Fruit fly (Drosophila melanogaster) whole organism, wandering third instar larva: ENCODE data around the gene Ubx.
A peak's percentile ranks its signal among the peaks of the same experiment; 100 is the strongest.

Experiments used
- Abd-B ChIP-seq: fragments of >200 bp; optimal IDR thresholded peaks from 2 replicates; lab custom pipeline; 2017; ENCODE audit warnings: missing biosample characterization, missing genetic modification characterization
- CG32264 ChIP-seq: fragments of 200-800 bp; sonication (Bioruptor generic); optimal IDR thresholded peaks from 2 replicates; lab custom pipeline; 2016; ENCODE audit warnings: missing biosample characterization, missing genetic modification characterization
- CG9705 ChIP-seq: fragments of 200-800 bp; sonication (Bioruptor generic); optimal IDR thresholded peaks from 2 replicates; lab custom pipeline; 2018; ENCODE audit warnings: missing biosample characterization, mild to moderate bottlenecking, missing genetic modification characterization
- CrebA ChIP-seq: fragments of 200-800 bp; sonication (Bioruptor generic); optimal IDR thresholded peaks from 2 replicates; lab custom pipeline; 2016; ENCODE audit warnings: missing biosample characterization, mild to moderate bottlenecking, missing genetic modification characterization, borderline replicate concordance
- Dfd ChIP-seq: fragments of >200 bp; optimal IDR thresholded peaks from 2 replicates; lab custom pipeline; 2017; ENCODE audit warnings: missing biosample characterization, missing genetic modification characterization
- Dif ChIP-seq: fragments of 200-275, 200-300 bp; sonication (Bioruptor generic); optimal IDR thresholded peaks from 2 replicates; lab custom pipeline; 2018; ENCODE audit warnings: missing biosample characterization, missing genetic modification characterization; ENCODE audit not compliant: partially characterized antibody
- GATAd ChIP-seq: sonication (Bioruptor generic); optimal IDR thresholded peaks from 2 replicates; lab custom pipeline; 2016; ENCODE audit warnings: missing biosample characterization, missing genetic modification characterization
- HLH106 ChIP-seq: fragments of 200-800 bp; optimal IDR thresholded peaks from 3 replicates; lab custom pipeline; 2019; ENCODE audit warnings: missing biosample characterization, mild to moderate bottlenecking, missing genetic modification characterization, moderate library complexity
- Hnf4 ChIP-seq: fragments of 200-800 bp; sonication (Bioruptor generic); optimal IDR thresholded peaks from 2 replicates; lab custom pipeline; 2016; ENCODE audit warnings: missing biosample characterization, mild to moderate bottlenecking, missing genetic modification characterization
- Hr78 ChIP-seq: fragments of >200 bp; optimal IDR thresholded peaks from 2 replicates; lab custom pipeline; 2017; ENCODE audit warnings: missing biosample characterization, missing genetic modification characterization
- Hr83 ChIP-seq: fragments of 200-300 bp; sonication (Bioruptor generic); optimal IDR thresholded peaks from 2 replicates; lab custom pipeline; 2016; ENCODE audit warnings: missing biosample characterization, mild to moderate bottlenecking, missing genetic modification characterization, moderate library complexity; ENCODE audit not compliant: poor library complexity, severe bottlenecking
- Mio ChIP-seq: sonication (Bioruptor generic); optimal IDR thresholded peaks from 2 replicates; lab custom pipeline; 2016; ENCODE audit warnings: missing biosample characterization, missing genetic modification characterization
- Myc ChIP-seq: fragments of >200 bp; optimal IDR thresholded peaks from 2 replicates; lab custom pipeline; 2017
- OdsH ChIP-seq: fragments of 200-800 bp; sonication (Bioruptor generic); optimal IDR thresholded peaks from 2 replicates; lab custom pipeline; 2016; ENCODE audit warnings: missing biosample characterization, mild to moderate bottlenecking, missing genetic modification characterization
- Rel ChIP-seq, 2 experiments: fragments of 200-800 bp; sonication (Bioruptor generic) in 1 of 2; optimal IDR thresholded peaks; 2 replicates in 1 of 2; 3 replicates in 1 of 2; lab custom pipeline; 2016 to 2019; ENCODE audit warnings: mild to moderate bottlenecking in 2 of 2, missing biosample characterization in 2 of 2, missing genetic modification characterization in 2 of 2, moderate library complexity in 1 of 2
- Vsx2 ChIP-seq: fragments of 200-300, 225-300 bp; sonication (Bioruptor generic); optimal IDR thresholded peaks from 2 replicates; lab custom pipeline; 2018; ENCODE audit warnings: missing biosample characterization, missing genetic modification characterization; ENCODE audit not compliant: partially characterized antibody
- br ChIP-seq: fragments of 200-800 bp; sonication (Bioruptor generic); optimal IDR thresholded peaks from 2 replicates; lab custom pipeline; 2016; ENCODE audit warnings: missing biosample characterization, missing genetic modification characterization
- brk ChIP-seq: fragments of 200-800 bp; sonication (Bioruptor generic); optimal IDR thresholded peaks from 2 replicates; lab custom pipeline; 2016; ENCODE audit warnings: missing biosample characterization, mild to moderate bottlenecking, missing genetic modification characterization
- dl ChIP-seq, 2 experiments: fragments of 175-275, 200-275 bp in 1 of 2; fragments of 200-275 bp in 1 of 2; sonication (Bioruptor generic); optimal IDR thresholded peaks; lab custom pipeline; 2018; ENCODE audit warnings: mild to moderate bottlenecking in 2 of 2, missing biosample characterization in 2 of 2, missing genetic modification characterization in 2 of 2, moderate library complexity in 2 of 2; ENCODE audit not compliant: partially characterized antibody in 2 of 2, insufficient read depth in 1 of 2
- dmrt93B ChIP-seq: fragments of 200-800 bp; sonication (Bioruptor generic); optimal IDR thresholded peaks from 2 replicates; lab custom pipeline; 2018; ENCODE audit warnings: missing biosample characterization, mild to moderate bottlenecking, missing genetic modification characterization
- dsf ChIP-seq: sonication (Bioruptor generic); optimal IDR thresholded peaks from 2 replicates; lab custom pipeline; 2016; ENCODE audit warnings: missing biosample characterization, missing genetic modification characterization, borderline replicate concordance
- foxo ChIP-seq, 2 experiments: fragments of 200-800 bp; sonication (Bioruptor generic); optimal IDR thresholded peaks; 2 replicates in 1 of 2; 3 replicates in 1 of 2; lab custom pipeline; 2016 to 2017; ENCODE audit warnings: missing biosample characterization in 2 of 2, missing genetic modification characterization in 2 of 2
- fru ChIP-seq: fragments of 200-800 bp; sonication (Bioruptor generic); optimal IDR thresholded peaks from 3 replicates; lab custom pipeline; 2016; ENCODE audit warnings: missing biosample characterization, mild to moderate bottlenecking, missing genetic modification characterization
- h ChIP-seq: fragments of 200-800 bp; sonication (Bioruptor generic); optimal IDR thresholded peaks from 3 replicates; lab custom pipeline; 2016; ENCODE audit warnings: missing biosample characterization, mild to moderate bottlenecking, missing genetic modification characterization
- jim ChIP-seq: fragments of 175-275, 200-325 bp; sonication (Bioruptor generic); optimal IDR thresholded peaks from 2 replicates; lab custom pipeline; 2016; ENCODE audit warnings: missing biosample characterization, mild to moderate bottlenecking, missing genetic modification characterization
- pan ChIP-seq: fragments of >200 bp; optimal IDR thresholded peaks from 2 replicates; lab custom pipeline; 2017
- psq ChIP-seq: fragments of 200-800 bp; sonication (Bioruptor generic); optimal IDR thresholded peaks from 3 replicates; lab custom pipeline; 2017; ENCODE audit warnings: missing biosample characterization, mild to moderate bottlenecking, missing genetic modification characterization, moderate library complexity
- rgr ChIP-seq: fragments of 200-800 bp; sonication (Bioruptor generic); optimal IDR thresholded peaks from 3 replicates; lab custom pipeline; 2016; ENCODE audit warnings: missing biosample characterization, mild to moderate bottlenecking, missing genetic modification characterization
- sage ChIP-seq: fragments of 200-800 bp; sonication (Bioruptor generic); optimal IDR thresholded peaks from 2 replicates; lab custom pipeline; 2016; ENCODE audit warnings: missing biosample characterization, mild to moderate bottlenecking, missing genetic modification characterization
- sv ChIP-seq: fragments of 200-800 bp; sonication (Bioruptor generic); optimal IDR thresholded peaks from 3 replicates; lab custom pipeline; 2016; ENCODE audit warnings: missing biosample characterization, missing genetic modification characterization
- tai ChIP-seq: sonication (Bioruptor generic); optimal IDR thresholded peaks from 2 replicates; lab custom pipeline; 2016; ENCODE audit warnings: missing biosample characterization, missing genetic modification characterization
- usp ChIP-seq: fragments of >200 bp; optimal IDR thresholded peaks from 2 replicates; lab custom pipeline; 2017; ENCODE audit warnings: missing biosample characterization, missing genetic modification characterization
- woc ChIP-seq: sonication (Bioruptor generic); optimal IDR thresholded peaks from 2 replicates; lab custom pipeline; 2016; ENCODE audit warnings: missing biosample characterization, mild to moderate bottlenecking, missing genetic modification characterization

Ubx gene

DNA sequence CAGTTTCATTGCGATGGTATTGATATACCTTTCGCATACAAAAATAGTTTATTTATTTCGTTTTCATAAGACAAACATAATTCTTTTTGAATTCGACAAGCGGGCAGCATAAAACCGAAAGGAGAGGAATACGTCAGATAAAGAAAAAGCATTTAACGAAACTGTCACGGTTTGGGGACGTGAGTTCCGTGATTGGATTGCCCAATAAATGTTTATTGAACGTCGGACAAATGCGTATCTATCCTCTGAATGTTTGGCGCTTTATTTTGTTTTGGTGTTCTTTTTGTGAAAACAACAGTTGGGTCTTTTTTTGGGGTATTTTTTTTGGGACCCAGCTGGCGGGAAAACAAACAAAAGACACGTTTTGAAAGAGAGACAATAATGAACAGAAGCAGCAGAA is 30.9 kb upstream of the Ubx start:
- TF ChIP-seq HLH106 = no peak
- no peak for TF ChIP-seq br (GFP tag; lab: Kevin White, UChicago)
- no peak for TF ChIP-seq Myc (lab: Kevin White, UChicago)
- no peak for TF ChIP-seq dmrt93B
- TF ChIP-seq jim (GFP tag; lab: Kevin White, UChicago) = no peak
- TF ChIP-seq Dfd (GFP tag; lab: Kevin White, UChicago) = no peak
- TF ChIP-seq Rel (GFP tag; optimal IDR thresholded peaks at IDR 0.05; lab: Kevin White, UChicago) = no peak
- TF ChIP-seq Rel (tag; optimal IDR thresholded peaks at IDR 0.05; lab: Kevin White, UChicago) = no peak
- no peak for TF ChIP-seq h (GFP tag; lab: Kevin White, UChicago)
- no peak for TF ChIP-seq dl (GFP tag; optimal IDR thresholded peaks at IDR 0.05; lab: Kevin White, UChicago; ENCODE audit: insufficient read depth in 1 of 2, partially characterized antibody in 2 of 2)
- TF ChIP-seq tai (GFP tag; lab: Kevin White, UChicago) = no peak
- no peak for TF ChIP-seq psq
- no peak for TF ChIP-seq pan (lab: Kevin White, UChicago)
- TF ChIP-seq woc (GFP tag; lab: Kevin White, UChicago) = no peak
- TF ChIP-seq Hr78 (GFP tag; lab: Kevin White, UChicago) = no peak
- TF ChIP-seq CG32264 (GFP tag; lab: Kevin White, UChicago) = no peak
- no peak for TF ChIP-seq rgr (GFP tag; lab: Kevin White, UChicago)
- TF ChIP-seq CG9705 (GFP tag; lab: Kevin White, UChicago) = no peak
- TF ChIP-seq Mio = no peak

dm6 chr3R:16763907-16764573 is 29.8 kb upstream of the Ubx start:
- no peak for TF ChIP-seq pan (lab: Kevin White, UChicago)
- peak; percentile 65 for TF ChIP-seq Dif (GFP tag; lab: Kevin White, UChicago)
- TF ChIP-seq Mio = no peak
- peak; percentile 32 for TF ChIP-seq psq
- no peak for TF ChIP-seq jim (GFP tag; lab: Kevin White, UChicago)
- TF ChIP-seq Vsx2 (GFP tag; lab: Kevin White, UChicago) = peak; percentile 58
- TF ChIP-seq Hr78 (GFP tag; lab: Kevin White, UChicago) = no peak
- no peak for TF ChIP-seq foxo (GFP tag; optimal IDR thresholded peaks at IDR 0.05; lab: Kevin White, UChicago)
- no peak for TF ChIP-seq dl (GFP tag; optimal IDR thresholded peaks at IDR 0.05; lab: Kevin White, UChicago; ENCODE audit: insufficient read depth in 1 of 2, partially characterized antibody in 2 of 2)
- TF ChIP-seq brk = no peak

dm6 chr3R:16763435-16763834 is 29.2 kb upstream of the Ubx start:
- TF ChIP-seq jim (GFP tag; lab: Kevin White, UChicago) = no peak
- TF ChIP-seq rgr (GFP tag; lab: Kevin White, UChicago) = no peak
- no peak for TF ChIP-seq Hnf4
- TF ChIP-seq Hr83 (GFP tag; lab: Kevin White, UChicago) = no peak
- TF ChIP-seq CG32264 (GFP tag; lab: Kevin White, UChicago) = no peak
- no peak for TF ChIP-seq fru
- TF ChIP-seq dl (GFP tag; optimal IDR thresholded peaks at IDR 0.05; lab: Kevin White, UChicago; ENCODE audit: insufficient read depth in 1 of 2, partially characterized antibody in 2 of 2) = no peak
- no peak for TF ChIP-seq sv
- TF ChIP-seq GATAd = no peak
- TF ChIP-seq dsf = no peak
- no peak for TF ChIP-seq usp
- no peak for TF ChIP-seq Abd-B (GFP tag; lab: Kevin White, UChicago)
- no peak for TF ChIP-seq pan (lab: Kevin White, UChicago)
- TF ChIP-seq OdsH = no peak
- TF ChIP-seq Myc (lab: Kevin White, UChicago) = no peak
- TF ChIP-seq, all 38 proteins: peak for 0

DNA sequence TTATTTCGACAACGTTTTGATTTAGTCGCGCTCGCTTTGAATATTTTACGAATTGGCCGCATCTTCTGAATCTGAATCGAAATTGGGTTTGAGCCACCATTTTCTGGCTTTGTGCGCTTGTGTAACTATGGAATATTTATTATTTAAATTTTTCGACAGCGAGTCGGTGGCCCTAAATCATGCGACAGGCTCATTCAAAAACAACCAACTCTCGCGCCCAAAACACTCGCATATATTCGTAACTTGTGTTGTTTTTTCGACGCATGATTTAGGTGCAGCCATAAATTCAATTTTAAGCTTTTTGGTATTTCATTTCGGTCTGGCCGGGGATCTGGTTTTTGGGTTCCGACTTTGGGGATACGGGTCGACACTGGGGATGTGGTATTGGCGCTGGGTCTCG is 20.6 kb upstream of the Ubx start:
- TF ChIP-seq HLH106 (no peak), Vsx2 (GFP tag; lab: Kevin White, UChicago) (no peak), fru (no peak), CrebA (no peak), OdsH (no peak), sage (no peak)
